Worm (Caenorhabditis elegans): ENCODE measurements around the gene K10C2.8.

Gene K10C2.8

ce11 chrX:6450839-6451491 is 13.5 kb upstream of the K10C2.8 start, which contains the start of the genes grl-6 and K10C2.6:
grl-6 (minus strand) TSS chrX:6450939.
K10C2.6 (plus strand) TSS chrX:6451441.
- TF ChIP-seq sup-37 (GFP tag; optimal IDR thresholded peaks at IDR 0.05) = no peak
- no peak for TF ChIP-seq nhr-76 (tag; optimal IDR thresholded peaks at IDR 0.05)
- no peak for TF ChIP-seq nhr-84 (tag; optimal IDR thresholded peaks at IDR 0.05)
- TF ChIP-seq nhr-71 (tag; optimal IDR thresholded peaks at IDR 0.05) = no peak
- no peak for TF ChIP-seq mdl-1 (tag; optimal IDR thresholded peaks at IDR 0.05)
- no peak for TF ChIP-seq ztf-4 (tag; optimal IDR thresholded peaks at IDR 0.05)
- no peak for TF ChIP-seq tbx-2 (tag; optimal IDR thresholded peaks at IDR 0.05)

ce11 chrX:6448866-6449400 is 11.5 kb upstream of the K10C2.8 start, which contains the start of gene fah-1:
fah-1 (minus strand) TSS chrX:6448916.
- TF ChIP-seq efl-1 (optimal IDR thresholded peaks at IDR 0.05) (no peak), efl-1 (GFP tag; optimal IDR thresholded peaks at IDR 0.05 in 1 of 2) (peak in 1 of 2 experiments; percentile 2), nhr-77 (tag; optimal IDR thresholded peaks at IDR 0.05) (no peak), fkh-10 (GFP tag; optimal IDR thresholded peaks at IDR 0.05) (no peak), lin-14 (GFP tag; optimal IDR thresholded peaks at IDR 0.05) (peak; percentile 80), elt-3 (tag; optimal IDR thresholded peaks at IDR 0.05) (peak in 3 of 6 experiments; percentile 71 to 92 (median 82)), pag-3 (tag; optimal IDR thresholded peaks at IDR 0.05; ENCODE audit: borderline replicate concordance, insufficient read depth) (peak; percentile 89), nhr-19 (GFP tag; conservative IDR thresholded peaks at IDR 0.05) (peak; percentile 43), ceh-82 (tag; optimal IDR thresholded peaks at IDR 0.05) (no peak), nhr-71 (tag; optimal IDR thresholded peaks at IDR 0.05) (peak; percentile 85), dpl-1 (GFP tag; optimal IDR thresholded peaks at IDR 0.05) (peak in 1 of 3 experiments; percentile 16), snpc-4 (tag; optimal IDR thresholded peaks at IDR 0.05) (no peak), blmp-1 (tag; optimal IDR thresholded peaks at IDR 0.05) (peak; percentile 37), ets-5 (GFP tag; IDR thresholded peaks at IDR 0.05) (no peak), vab-15 (tag; optimal IDR thresholded peaks at IDR 0.05) (peak; percentile 1), ces-1 (GFP tag; optimal IDR thresholded peaks at IDR 0.05) (no peak), tlp-1 (tag; optimal IDR thresholded peaks at IDR 0.05) (no peak), zip-4 (GFP tag; optimal IDR thresholded peaks at IDR 0.05) (peak; percentile 38), hlh-4 (tag; optimal IDR thresholded peaks at IDR 0.05) (no peak), pqm-1 (tag; optimal IDR thresholded peaks at IDR 0.05) (no peak), grh-1 (GFP tag; IDR thresholded peaks at IDR 0.05) (peak; percentile 65), C04F5.9 (tag; optimal IDR thresholded peaks at IDR 0.05) (no peak), unc-30 (tag; optimal IDR thresholded peaks at IDR 0.05) (no peak), alr-1 (tag; optimal IDR thresholded peaks at IDR 0.05; ENCODE audit: borderline replicate concordance) (no peak), unc-98 (GFP tag; IDR thresholded peaks at IDR 0.05) (no peak), lir-3 (tag; optimal IDR thresholded peaks at IDR 0.05; ENCODE audit: poor library complexity) (no peak), swsn-7 (tag; optimal IDR thresholded peaks at IDR 0.05) (peak; percentile 27), sox-4 (tag; optimal IDR thresholded peaks at IDR 0.05) (no peak), ztf-11 (tag; optimal IDR thresholded peaks at IDR 0.05) (no peak), lin-35 (GFP tag; optimal IDR thresholded peaks at IDR 0.05) (peak in 1 of 2 experiments; percentile 41), F16B12.6 (tag; optimal IDR thresholded peaks at IDR 0.05) (no peak), nhr-85 (tag) (peak; percentile 97), skn-1 (tag; optimal IDR thresholded peaks at IDR 0.05) (peak; percentile 1), sptf-1 (tag; optimal IDR thresholded peaks at IDR 0.05) (no peak), elt-2 (tag; optimal IDR thresholded peaks at IDR 0.05) (peak; percentile 43), xbp-1 (tag; optimal IDR thresholded peaks at IDR 0.05) (peak; percentile 52), lsy-2 (tag; optimal IDR thresholded peaks at IDR 0.05) (no peak), rnt-1 (tag; optimal IDR thresholded peaks at IDR 0.05) (no peak), nhr-90 (tag; optimal IDR thresholded peaks at IDR 0.05; ENCODE audit: poor library complexity) (peak; percentile 84), lin-39 (tag; optimal IDR thresholded peaks at IDR 0.05) (no peak), fkh-4 (tag; optimal IDR thresholded peaks at IDR 0.05; ENCODE audit: borderline replicate concordance) (no peak), isw-1 (GFP tag; IDR thresholded peaks at IDR 0.05) (no peak), jun-1 (tag; optimal IDR thresholded peaks at IDR 0.05) (no peak)
